Worm (Caenorhabditis elegans) whole organism, L3 larva: ENCODE results near the gene C25H3.10.
A peak's percentile ranks its signal among the peaks of the same experiment; 100 is the strongest.

Experiments used
- R02D3.7 ChIP-seq: fragments of 150-350 bp; optimal IDR thresholded peaks from 2 replicates; lab custom pipeline; 2014; ENCODE audit warnings: missing biosample characterization, missing genetic modification characterization
- ZK546.5 ChIP-seq: sonication (generic microtip); optimal IDR thresholded peaks from 2 replicates; lab custom pipeline; 2017; ENCODE audit warnings: missing biosample characterization, missing genetic modification characterization
- aly-2 ChIP-seq: fragments of 150-350 bp; optimal IDR thresholded peaks from 2 replicates; lab custom pipeline; 2014; ENCODE audit warnings: missing biosample characterization, missing genetic modification characterization
- ama-1 ChIP-seq: fragments of 150-350 bp; optimal IDR thresholded peaks from 2 replicates; lab custom pipeline; 2018
- ceh-16 ChIP-seq: sonication (generic microtip); optimal IDR thresholded peaks from 2 replicates; lab custom pipeline; 2017; ENCODE audit warnings: missing biosample characterization, missing genetic modification characterization
- ceh-28 ChIP-seq: fragments of 150-350 bp; optimal IDR thresholded peaks from 2 replicates; lab custom pipeline; 2014; ENCODE audit warnings: missing biosample characterization, missing genetic modification reagents, missing genetic modification characterization
- ceh-82 ChIP-seq: fragments of 150-350 bp; optimal IDR thresholded peaks from 2 replicates; lab custom pipeline; 2014; ENCODE audit warnings: missing biosample characterization, missing genetic modification characterization
- ceh-9 ChIP-seq: sonication (generic microtip); optimal IDR thresholded peaks from 2 replicates; lab custom pipeline; 2018; ENCODE audit warnings: missing biosample characterization, missing genetic modification characterization
- daf-12 ChIP-seq: fragments of 150-350 bp; optimal IDR thresholded peaks from 2 replicates; lab custom pipeline; 2014; ENCODE audit warnings: missing biosample characterization, missing genetic modification reagents, missing genetic modification characterization
- egl-27 ChIP-seq: sonication (generic microtip); optimal IDR thresholded peaks from 4 replicates; lab custom pipeline; 2017; ENCODE audit warnings: missing biosample characterization, missing genetic modification reagents, missing genetic modification characterization
- egl-5 ChIP-seq: fragments of 150-350 bp; optimal IDR thresholded peaks from 2 replicates; lab custom pipeline; 2017; ENCODE audit warnings: missing biosample characterization, missing genetic modification reagents, missing genetic modification characterization, inconsistent platforms
- elt-2 ChIP-seq: sonication (generic microtip); optimal IDR thresholded peaks from 2 replicates; lab custom pipeline; 2016; ENCODE audit warnings: missing genetic modification reagents, mild to moderate bottlenecking, missing genetic modification characterization, missing compliant biosample characterization
- elt-3 ChIP-seq, 3 experiments: fragments of 150-350 bp in 1 of 3; sonication (generic microtip) in 2 of 3; optimal IDR thresholded peaks; 2 replicates in 2 of 3; 4 replicates in 1 of 3; lab custom pipeline; 2014 to 2017; ENCODE audit warnings: missing biosample characterization in 3 of 3, missing genetic modification characterization in 3 of 3
- eor-1 ChIP-seq, 2 experiments: fragments of 150-350 bp; optimal IDR thresholded peaks; 2 replicates each; lab custom pipeline; 2014 to 2018; ENCODE audit warnings: missing biosample characterization in 2 of 2, missing genetic modification characterization in 2 of 2
- fkh-10 ChIP-seq: sonication (generic microtip); optimal IDR thresholded peaks from 2 replicates; lab custom pipeline; 2017; ENCODE audit warnings: missing biosample characterization, missing genetic modification reagents, missing genetic modification characterization
- fos-1 ChIP-seq: fragments of 150-350 bp; optimal IDR thresholded peaks from 2 replicates; lab custom pipeline; 2014; ENCODE audit warnings: missing biosample characterization, missing genetic modification characterization
- hmg-11 ChIP-seq: sonication (generic microtip); optimal IDR thresholded peaks from 2 replicates; lab custom pipeline; 2016; ENCODE audit warnings: missing genetic modification characterization, missing compliant biosample characterization
- jun-1 ChIP-seq: fragments of 150-350 bp; optimal IDR thresholded peaks from 2 replicates; lab custom pipeline; 2014; ENCODE audit warnings: missing biosample characterization, missing genetic modification reagents, missing genetic modification characterization
- lin-15B ChIP-seq: fragments of 150-350 bp; optimal IDR thresholded peaks from 2 replicates; lab custom pipeline; 2014; ENCODE audit warnings: missing biosample characterization, missing genetic modification characterization
- lin-39 ChIP-seq: fragments of 150-350 bp; optimal IDR thresholded peaks from 2 replicates; lab custom pipeline; 2018; ENCODE audit warnings: missing biosample characterization, missing genetic modification reagents, missing genetic modification characterization
- lsy-12 ChIP-seq: sonication (generic microtip); optimal IDR thresholded peaks from 2 replicates; lab custom pipeline; 2016; ENCODE audit warnings: mild to moderate bottlenecking, missing genetic modification characterization, missing compliant biosample characterization
- mdl-1 ChIP-seq: fragments of 150-350 bp; optimal IDR thresholded peaks from 2 replicates; lab custom pipeline; 2014; ENCODE audit warnings: missing biosample characterization, missing genetic modification characterization
- nfya-1 ChIP-seq: sonication (generic microtip); optimal IDR thresholded peaks from 2 replicates; lab custom pipeline; 2017; ENCODE audit warnings: missing genetic modification characterization, mild to moderate bottlenecking, missing compliant biosample characterization, antibody characterized with exemption, moderate library complexity; ENCODE audit not compliant: insufficient read depth
- nhr-11 ChIP-seq: fragments of 150-350 bp; optimal IDR thresholded peaks from 2 replicates; lab custom pipeline; 2014; ENCODE audit warnings: missing biosample characterization, missing genetic modification characterization
- nhr-12 ChIP-seq: fragments of 150-350 bp; optimal IDR thresholded peaks from 2 replicates; lab custom pipeline; 2014; ENCODE audit warnings: missing biosample characterization, missing genetic modification characterization
- nhr-23 ChIP-seq: fragments of 150-350 bp; optimal IDR thresholded peaks from 2 replicates; lab custom pipeline; 2014; ENCODE audit warnings: missing biosample characterization, missing genetic modification reagents, missing genetic modification characterization
- nhr-237 ChIP-seq: fragments of 150-350 bp; optimal IDR thresholded peaks from 2 replicates; lab custom pipeline; 2014; ENCODE audit warnings: missing biosample characterization, missing genetic modification characterization
- nhr-25 ChIP-seq: sonication (generic microtip); optimal IDR thresholded peaks from 2 replicates; lab custom pipeline; 2017; ENCODE audit warnings: missing biosample characterization, missing genetic modification characterization
- nhr-43 ChIP-seq: sonication (generic microtip); optimal IDR thresholded peaks from 2 replicates; lab custom pipeline; 2016; ENCODE audit warnings: mild to moderate bottlenecking, missing genetic modification characterization, missing compliant biosample characterization; ENCODE audit not compliant: poor library complexity, severe bottlenecking
- pha-4 ChIP-seq: fragments of 150-350 bp; optimal IDR thresholded peaks from 2 replicates; lab custom pipeline; 2014; ENCODE audit warnings: missing biosample characterization, missing genetic modification reagents, missing genetic modification characterization
- pqm-1 ChIP-seq: fragments of 150-350 bp; optimal IDR thresholded peaks from 2 replicates; lab custom pipeline; 2017; ENCODE audit warnings: missing biosample characterization, missing genetic modification characterization, inconsistent platforms
- sea-2 ChIP-seq: fragments of 150-350 bp; sonication (generic microtip); optimal IDR thresholded peaks from 4 replicates; lab custom pipeline; 2014; ENCODE audit warnings: missing biosample characterization, missing genetic modification reagents, missing genetic modification characterization
- snpc-4 ChIP-seq: fragments of 150-350 bp; optimal IDR thresholded peaks from 2 replicates; lab custom pipeline; 2014; ENCODE audit warnings: missing biosample characterization, missing genetic modification characterization
- tbx-2 ChIP-seq: sonication (generic microtip); optimal IDR thresholded peaks from 2 replicates; lab custom pipeline; 2016; ENCODE audit warnings: mild to moderate bottlenecking, missing genetic modification characterization, missing compliant biosample characterization
- unc-39 ChIP-seq: sonication (generic microtip); optimal IDR thresholded peaks from 4 replicates; lab custom pipeline; 2017; ENCODE audit warnings: missing biosample characterization, missing genetic modification characterization
- unc-62 ChIP-seq: fragments of 150-350 bp; sonication (generic microtip); optimal IDR thresholded peaks from 4 replicates; lab custom pipeline; 2014; ENCODE audit warnings: missing biosample characterization, missing genetic modification reagents, missing genetic modification characterization
- zag-1 ChIP-seq: fragments of 150-350 bp; optimal IDR thresholded peaks from 2 replicates; lab custom pipeline; 2014; ENCODE audit warnings: missing biosample characterization, missing genetic modification characterization
- ztf-11 ChIP-seq: fragments of 150-350 bp; optimal IDR thresholded peaks from 2 replicates; lab custom pipeline; 2014; ENCODE audit warnings: missing biosample characterization, missing genetic modification characterization
- ztf-4 ChIP-seq: fragments of 150-350 bp; optimal IDR thresholded peaks from 2 replicates; lab custom pipeline; 2014; ENCODE audit warnings: missing biosample characterization, missing genetic modification characterization

Gene C25H3.10

ce11 chrII:5660736-5661734 is 37.7 kb downstream of the C25H3.10 start, which contains the start of the genes ift-43 and mdt-26:
Gene ift-43 (minus strand): TSS chrII:5660786.
Gene mdt-26 (plus strand): TSS chrII:5661181.
- TF ChIP-seq ztf-11 (tag; lab: Kevin White, UChicago): no peak
- peak; percentile 46 for TF ChIP-seq mdl-1
- no peak for TF ChIP-seq fos-1 (tag; lab: Kevin White, UChicago)
- peak; percentile 56 for TF ChIP-seq ztf-4 (tag; lab: Kevin White, UChicago)
- TF ChIP-seq fkh-10: peak; percentile 19
- TF ChIP-seq lin-15B: peak; percentile 80
- peak; percentile 100 for TF ChIP-seq ama-1
- TF ChIP-seq unc-62 (GFP tag; lab: Kevin White, UChicago): peak; percentile 10
- TF ChIP-seq nhr-23 (tag; lab: Kevin White, UChicago): peak; percentile 49
- TF ChIP-seq snpc-4 (tag; lab: Kevin White, UChicago): peak; percentile 49
- TF ChIP-seq pqm-1 (tag; lab: Kevin White, UChicago): peak; percentile 2
- TF ChIP-seq hmg-11: peak; percentile 98
- TF ChIP-seq egl-27 (tag; lab: Kevin White, UChicago): no peak
- no peak for TF ChIP-seq zag-1 (tag; lab: Kevin White, UChicago)
- peak; percentile 67 for TF ChIP-seq tbx-2 (tag; lab: Kevin White, UChicago)
- TF ChIP-seq egl-5 (tag; lab: Kevin White, UChicago): peak; percentile 60
- no peak for TF ChIP-seq unc-39 (tag; lab: Kevin White, UChicago)
- TF ChIP-seq daf-12 (tag; lab: Kevin White, UChicago): no peak
- peak; percentile 98 for TF ChIP-seq lin-39 (tag; lab: Kevin White, UChicago)
- TF ChIP-seq nhr-43: peak; percentile 78
- TF ChIP-seq aly-2 (tag; lab: Kevin White, UChicago): peak; percentile 76
- TF ChIP-seq ceh-28 (tag; lab: Kevin White, UChicago): peak; percentile 83
- TF ChIP-seq elt-2 (tag; lab: Kevin White, UChicago): peak; percentile 65
- peak; percentile 36 for TF ChIP-seq jun-1 (tag; lab: Kevin White, UChicago)
- peak; percentile 74 for TF ChIP-seq lsy-12 (tag; lab: Kevin White, UChicago)
- TF ChIP-seq nhr-25: peak; percentile 80
- TF ChIP-seq nfya-1: peak; percentile 100
- peak; percentile 73 for TF ChIP-seq pha-4

ce11 chrII:5660155-5660554 is 38.6 kb downstream of the C25H3.10 start:
- TF ChIP-seq R02D3.7 (tag; lab: Kevin White, UChicago): no peak
- no peak for TF ChIP-seq sea-2 (GFP tag; lab: Kevin White, UChicago)

- TF ChIP-seq nhr-11 (tag; lab: Kevin White, UChicago) (no peak), zag-1 (tag; lab: Kevin White, UChicago) (no peak), elt-3 (tag; optimal IDR thresholded peaks at IDR 0.05; lab: Kevin White, UChicago) (no peak), tbx-2 (tag; lab: Kevin White, UChicago) (no peak), fkh-10 (no peak), nhr-237 (tag; lab: Kevin White, UChicago) (no peak), nhr-12 (tag; lab: Kevin White, UChicago) (no peak), pqm-1 (tag; lab: Kevin White, UChicago) (no peak), mdl-1 (no peak), nfya-1 (no peak), nhr-43 (no peak), ceh-16 (tag; lab: Kevin White, UChicago) (no peak), ceh-9 (no peak), sea-2 (GFP tag; lab: Kevin White, UChicago) (no peak)
Observed at ce11 chrII:5659675-5660074, 39.1 kb downstream of the C25H3.10 start, which contains the start of gene fut-3. Gene fut-3 (minus strand): TSS chrII:5659775.

ce11 chrII:5654215-5654614 is 44.6 kb downstream of the C25H3.10 start, which contains the start of gene F59E12.1:
Gene F59E12.1 (plus strand): TSS chrII:5654515.
- no peak for TF ChIP-seq elt-2 (tag; lab: Kevin White, UChicago)
- no peak for TF ChIP-seq nhr-25
- TF ChIP-seq ZK546.5: no peak
- TF ChIP-seq jun-1 (tag; lab: Kevin White, UChicago): no peak
- TF ChIP-seq zag-1 (tag; lab: Kevin White, UChicago): no peak
- no peak for TF ChIP-seq eor-1 (tag; optimal IDR thresholded peaks at IDR 0.05; lab: Kevin White, UChicago)
- TF ChIP-seq ceh-82 (tag; lab: Kevin White, UChicago): no peak
- TF ChIP-seq pha-4: no peak
- TF ChIP-seq nhr-23 (tag; lab: Kevin White, UChicago): no peak
